Fruit fly (Drosophila melanogaster) whole organism, wandering third instar larva: ENCODE data around the gene CG34307.

Experiments
- CG9705 ChIP-seq: fragments of 200-800 bp; sonication (Bioruptor generic); optimal IDR thresholded peaks from 2 replicates; lab custom pipeline; 2018; ENCODE audit warnings: missing biosample characterization, mild to moderate bottlenecking, missing genetic modification characterization
- N ChIP-seq: fragments of >200 bp; optimal IDR thresholded peaks from 2 replicates; lab custom pipeline; 2018; ENCODE audit warnings: missing biosample characterization, missing external identifiers, missing genetic modification characterization
- psq ChIP-seq: fragments of 200-800 bp; sonication (Bioruptor generic); optimal IDR thresholded peaks from 3 replicates; lab custom pipeline; 2017; ENCODE audit warnings: missing biosample characterization, mild to moderate bottlenecking, missing genetic modification characterization, moderate library complexity
- rgr ChIP-seq: fragments of 200-800 bp; sonication (Bioruptor generic); optimal IDR thresholded peaks from 3 replicates; lab custom pipeline; 2016; ENCODE audit warnings: missing biosample characterization, mild to moderate bottlenecking, missing genetic modification characterization
- usp ChIP-seq: fragments of >200 bp; optimal IDR thresholded peaks from 2 replicates; lab custom pipeline; 2017; ENCODE audit warnings: missing biosample characterization, missing genetic modification characterization

DNA sequence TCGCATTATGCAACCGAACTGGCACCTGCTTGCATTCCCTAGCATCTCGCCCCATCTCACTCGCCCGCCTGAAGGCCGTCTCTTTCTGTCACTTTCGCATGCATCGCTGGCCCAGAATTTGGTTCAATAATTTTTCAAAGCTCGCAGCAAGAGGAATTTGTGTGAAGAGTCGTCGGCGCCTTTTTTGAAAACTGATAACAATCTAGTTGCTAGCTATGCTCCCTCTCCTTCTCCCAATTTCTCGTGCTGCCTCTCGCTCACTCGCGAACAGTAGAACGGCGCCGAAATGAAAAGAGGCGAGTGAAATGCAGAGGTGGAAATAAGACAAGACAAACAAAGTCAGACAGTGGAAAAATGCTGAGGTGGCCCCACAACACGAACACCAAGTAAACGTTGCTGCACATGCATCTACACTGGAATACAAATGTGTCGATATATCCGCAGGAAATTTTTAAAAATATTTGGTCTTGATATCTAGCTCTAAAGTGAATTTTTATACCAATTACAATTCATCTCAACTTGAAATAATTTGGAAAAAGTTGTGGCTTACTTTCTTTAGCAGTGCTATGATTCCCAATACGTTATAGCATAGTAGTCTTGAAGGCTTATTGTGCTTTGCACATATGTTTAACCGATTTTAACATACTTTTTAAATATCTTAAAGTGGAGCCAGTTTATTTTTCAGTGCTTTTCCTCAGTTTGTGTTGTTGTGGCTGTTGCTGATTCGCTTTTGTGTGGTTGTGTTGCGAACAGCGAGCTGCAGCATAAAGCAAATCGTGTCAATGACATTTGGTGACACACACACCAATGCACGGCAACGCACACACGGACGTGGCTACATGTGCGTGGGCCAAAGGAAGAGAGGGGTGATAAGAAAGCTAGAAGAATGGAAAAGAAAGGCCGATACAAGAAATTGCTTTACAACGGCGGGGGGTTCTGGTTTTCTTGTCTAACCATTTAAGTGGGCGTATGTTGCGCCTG lies 46.2 kb upstream of the CG34307 start:
- TF ChIP-seq N (GFP tag; lab: Kevin White, UChicago) (no peak), CG9705 (GFP tag; lab: Kevin White, UChicago) (no peak), usp (GFP tag; lab: Kevin White, UChicago) (no peak), rgr (GFP tag; lab: Kevin White, UChicago) (peak; percentile 10), psq (GFP tag; lab: Kevin White, UChicago) (peak; percentile 33)
